Worm (Caenorhabditis elegans) whole organism, L2 larva: ENCODE results near the gene C12D8.20.

Source experiments
- mdl-1 ChIP-seq, 2 experiments: fragments of 150-350 bp in 1 of 2; sonication (generic microtip) in 1 of 2; optimal IDR thresholded peaks; 2 replicates each; lab custom pipeline; 2017; ENCODE audit warnings: missing biosample characterization in 2 of 2, missing genetic modification characterization in 2 of 2
- nhr-21 ChIP-seq: fragments of 150-350 bp; optimal IDR thresholded peaks from 2 replicates; lab custom pipeline; 2014; ENCODE audit warnings: missing biosample characterization, missing genetic modification characterization

- TF ChIP-seq mdl-1 (tag; optimal IDR thresholded peaks at IDR 0.05; lab: Kevin White, UChicago) = no peak
- no peak for TF ChIP-seq nhr-21 (tag; lab: Kevin White, UChicago)
These were observed 6.3 kb downstream of the C12D8.20 start, which contains the start of gene fipr-4 for ce11 chrV:10228360-10228759.
